Worm (Caenorhabditis elegans): ENCODE results near the gene C39D10.5.

The C39D10.5 gene

ce11 chrX:7906430-7907014 lies 14.3 kb upstream of the C39D10.5 start, which contains the start of gene C39D10.1:
C39D10.1 (plus strand) TSS chrX:7906964.
- TF ChIP-seq scrt-1 (GFP tag; IDR thresholded peaks at IDR 0.05), result no peak
- TF ChIP-seq hnd-1 (tag; optimal IDR thresholded peaks at IDR 0.05), result no peak
- TF ChIP-seq hmg-4 (GFP tag; optimal IDR thresholded peaks at IDR 0.05), result no peak
- no peak for TF ChIP-seq F13C5.2 (tag; optimal IDR thresholded peaks at IDR 0.05)
- no peak for TF ChIP-seq flt-1 (GFP tag; IDR thresholded peaks at IDR 0.05)
- TF ChIP-seq ceh-13 (GFP tag; optimal IDR thresholded peaks at IDR 0.05), result no peak
- TF ChIP-seq ceh-36 (tag; optimal IDR thresholded peaks at IDR 0.05), result no peak
- TF ChIP-seq tbx-37 (GFP tag; conservative IDR thresholded peaks at IDR 0.05), result no peak
- no peak for TF ChIP-seq sea-1 (GFP tag; conservative IDR thresholded peaks at IDR 0.05)
- TF ChIP-seq tbx-11 (GFP tag; IDR thresholded peaks at IDR 0.05), result no peak
- no peak for TF ChIP-seq hmbx-1 (tag; optimal IDR thresholded peaks at IDR 0.05)
- no peak for TF ChIP-seq ets-7 (tag; optimal IDR thresholded peaks at IDR 0.05)
- TF ChIP-seq B0310.2 (tag; optimal IDR thresholded peaks at IDR 0.05), result no peak
- no peak for TF ChIP-seq ama-1 (optimal IDR thresholded peaks at IDR 0.05)
- TF ChIP-seq pes-1 (GFP tag; IDR thresholded peaks at IDR 0.05), result no peak
- TF ChIP-seq aly-1 (tag; optimal IDR thresholded peaks at IDR 0.05), result no peak
- TF ChIP-seq tra-4 (tag; optimal IDR thresholded peaks at IDR 0.05), result no peak

ce11 chrX:7902976-7903375 lies 10.8 kb upstream of the C39D10.5 start, which contains the start of gene C39D10.11:
C39D10.11 (plus strand) TSS chrX:7903276.
- TF ChIP-seq tbx-11 (GFP tag; IDR thresholded peaks at IDR 0.05), result no peak
- no peak for TF ChIP-seq sea-1 (GFP tag; conservative IDR thresholded peaks at IDR 0.05)
- TF ChIP-seq tra-4 (tag; optimal IDR thresholded peaks at IDR 0.05), result no peak
- TF ChIP-seq aly-1 (tag; optimal IDR thresholded peaks at IDR 0.05), result no peak
- TF ChIP-seq hnd-1 (tag; optimal IDR thresholded peaks at IDR 0.05), result no peak
- TF ChIP-seq ama-1 (optimal IDR thresholded peaks at IDR 0.05), result no peak
- TF ChIP-seq scrt-1 (GFP tag; IDR thresholded peaks at IDR 0.05), result no peak
- TF ChIP-seq B0310.2 (tag; optimal IDR thresholded peaks at IDR 0.05), result no peak
- no peak for TF ChIP-seq ets-7 (tag; optimal IDR thresholded peaks at IDR 0.05)
- no peak for TF ChIP-seq hmg-4 (GFP tag; optimal IDR thresholded peaks at IDR 0.05)
- no peak for TF ChIP-seq tbx-37 (GFP tag; conservative IDR thresholded peaks at IDR 0.05)
- no peak for TF ChIP-seq hmbx-1 (tag; optimal IDR thresholded peaks at IDR 0.05)
- no peak for TF ChIP-seq ceh-36 (tag; optimal IDR thresholded peaks at IDR 0.05)
- TF ChIP-seq ceh-13 (GFP tag; optimal IDR thresholded peaks at IDR 0.05), result no peak
- TF ChIP-seq F13C5.2 (tag; optimal IDR thresholded peaks at IDR 0.05), result no peak
- no peak for TF ChIP-seq pes-1 (GFP tag; IDR thresholded peaks at IDR 0.05)

DNA sequence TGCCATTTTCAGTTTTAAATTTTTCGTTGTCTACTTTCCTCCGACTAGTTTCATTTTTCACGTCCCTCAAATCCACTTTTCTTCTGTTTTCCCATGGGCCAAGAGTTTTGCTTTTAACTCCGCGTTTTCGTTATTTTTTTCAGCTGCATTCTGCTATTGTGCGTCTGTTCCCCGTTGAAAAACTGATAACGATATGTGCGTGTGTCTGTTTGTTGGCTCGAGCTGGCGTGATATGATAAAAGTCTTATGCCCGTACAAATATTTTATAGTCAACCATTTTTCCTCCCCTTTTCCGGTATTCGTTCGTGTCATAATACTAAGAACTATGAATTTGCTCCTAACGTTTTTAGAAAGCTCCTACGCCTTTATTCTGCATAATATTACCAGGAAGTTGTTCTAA lies 9.6 kb upstream of the C39D10.5 start:
- no peak for TF ChIP-seq hnd-1 (tag; optimal IDR thresholded peaks at IDR 0.05)

ce11 chrX:7900180-7900579 lies 8.0 kb upstream of the C39D10.5 start:
- TF ChIP-seq tra-4 (tag; optimal IDR thresholded peaks at IDR 0.05), result no peak
- no peak for TF ChIP-seq sea-1 (GFP tag; conservative IDR thresholded peaks at IDR 0.05)
- TF ChIP-seq ama-1 (optimal IDR thresholded peaks at IDR 0.05), result no peak
- TF ChIP-seq hnd-1 (tag; optimal IDR thresholded peaks at IDR 0.05), result no peak
- no peak for TF ChIP-seq F13C5.2 (tag; optimal IDR thresholded peaks at IDR 0.05)
- TF ChIP-seq B0310.2 (tag; optimal IDR thresholded peaks at IDR 0.05), result no peak
- TF ChIP-seq hmbx-1 (tag; optimal IDR thresholded peaks at IDR 0.05), result no peak
- no peak for TF ChIP-seq aly-1 (tag; optimal IDR thresholded peaks at IDR 0.05)
- TF ChIP-seq tbx-11 (GFP tag; IDR thresholded peaks at IDR 0.05), result no peak
- TF ChIP-seq scrt-1 (GFP tag; IDR thresholded peaks at IDR 0.05), result no peak
- no peak for TF ChIP-seq hmg-4 (GFP tag; optimal IDR thresholded peaks at IDR 0.05)
- TF ChIP-seq ceh-13 (GFP tag; optimal IDR thresholded peaks at IDR 0.05), result no peak
- no peak for TF ChIP-seq ets-7 (tag; optimal IDR thresholded peaks at IDR 0.05)
- TF ChIP-seq tbx-37 (GFP tag; conservative IDR thresholded peaks at IDR 0.05), result no peak
- TF ChIP-seq ceh-36 (tag; optimal IDR thresholded peaks at IDR 0.05), result no peak
- no peak for TF ChIP-seq pes-1 (GFP tag; IDR thresholded peaks at IDR 0.05)
- no peak for TF ChIP-seq flt-1 (GFP tag; IDR thresholded peaks at IDR 0.05)

DNA sequence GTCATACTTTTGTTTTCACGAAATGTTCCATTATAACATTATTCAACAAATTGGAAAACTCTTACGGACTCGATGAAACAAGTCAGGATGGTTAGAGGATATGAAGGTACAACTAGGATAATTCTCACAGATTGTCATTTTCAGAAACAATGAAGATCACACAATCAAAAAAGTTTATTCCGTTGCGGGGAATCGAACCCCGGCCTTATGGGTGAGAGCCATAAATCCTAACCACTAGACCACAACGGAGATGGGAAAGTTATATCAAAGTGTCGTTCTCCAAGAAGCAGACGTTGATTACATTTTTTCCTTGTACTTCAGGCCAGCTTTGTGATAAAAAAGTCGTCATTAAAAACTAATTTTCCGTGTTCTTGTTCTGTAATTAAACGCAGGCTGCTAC lies 5.9 kb upstream of the C39D10.5 start:
- TF ChIP-seq ceh-36 (tag; optimal IDR thresholded peaks at IDR 0.05) (no peak), hmbx-1 (tag; optimal IDR thresholded peaks at IDR 0.05) (no peak), flt-1 (GFP tag; IDR thresholded peaks at IDR 0.05) (no peak), tbx-11 (GFP tag; IDR thresholded peaks at IDR 0.05) (no peak), sea-1 (GFP tag; conservative IDR thresholded peaks at IDR 0.05) (no peak), ama-1 (optimal IDR thresholded peaks at IDR 0.05) (no peak)

- TF ChIP-seq ceh-36 (tag; optimal IDR thresholded peaks at IDR 0.05) (no peak), flt-1 (GFP tag; IDR thresholded peaks at IDR 0.05) (no peak), tbx-37 (GFP tag; conservative IDR thresholded peaks at IDR 0.05) (no peak), ets-7 (tag; optimal IDR thresholded peaks at IDR 0.05) (no peak), hmbx-1 (tag; optimal IDR thresholded peaks at IDR 0.05) (no peak), hnd-1 (tag; optimal IDR thresholded peaks at IDR 0.05) (no peak), ceh-13 (GFP tag; optimal IDR thresholded peaks at IDR 0.05) (no peak), hmg-4 (GFP tag; optimal IDR thresholded peaks at IDR 0.05) (no peak), B0310.2 (tag; optimal IDR thresholded peaks at IDR 0.05) (no peak), tra-4 (tag; optimal IDR thresholded peaks at IDR 0.05) (no peak), sea-1 (GFP tag; conservative IDR thresholded peaks at IDR 0.05) (no peak), ama-1 (optimal IDR thresholded peaks at IDR 0.05) (no peak), pes-1 (GFP tag; IDR thresholded peaks at IDR 0.05) (no peak), aly-1 (tag; optimal IDR thresholded peaks at IDR 0.05) (no peak), F13C5.2 (tag; optimal IDR thresholded peaks at IDR 0.05) (no peak), tbx-11 (GFP tag; IDR thresholded peaks at IDR 0.05) (no peak), scrt-1 (GFP tag; IDR thresholded peaks at IDR 0.05) (no peak)
Observed at ce11 chrX:7897690-7898089, 5.5 kb upstream of the C39D10.5 start, which contains the start of gene latd-1. latd-1 (minus strand) TSS chrX:7897790.

ce11 chrX:7888915-7889314 lies 3.3 kb downstream of the C39D10.5 start, which contains the start of gene C39D10.2:
C39D10.2 (plus strand) TSS chrX:7889215.
- TF ChIP-seq scrt-1 (GFP tag; IDR thresholded peaks at IDR 0.05) (no peak), aly-1 (tag; optimal IDR thresholded peaks at IDR 0.05) (no peak), tbx-37 (GFP tag; conservative IDR thresholded peaks at IDR 0.05) (no peak)

All from whole organism, early embryonic.